Worm (Caenorhabditis elegans) whole organism, young adult: ENCODE measurements around the gene ZK512.7.

Experiments used
- B0336.3 ChIP-seq: fragments of 200-800 bp; sonication (Bioruptor generic); IDR thresholded peaks from 2 replicates; pipeline ENCODE4 v1.3.6; 2022; ENCODE audit warnings: missing genetic modification characterization, missing compliant biosample characterization
- C06A6.2 ChIP-seq: fragments of 200-800 bp; sonication (Bioruptor generic); conservative IDR thresholded peaks from 2 replicates; pipeline ENCODE4 v1.3.6; 2022; ENCODE audit warnings: missing genetic modification characterization, missing compliant biosample characterization
- F57C9.4 ChIP-seq: sonication (generic microtip); optimal IDR thresholded peaks from 2 replicates; lab custom pipeline; 2017; ENCODE audit warnings: mild to moderate bottlenecking, missing genetic modification characterization, missing compliant biosample characterization
- Y79H2A.3 ChIP-seq: fragments of 200-800 bp; sonication (Bioruptor generic); conservative IDR thresholded peaks from 2 replicates; pipeline ENCODE4 v1.3.6; 2022; ENCODE audit warnings: missing genetic modification reagents, missing genetic modification characterization, missing compliant biosample characterization
- cebp-2 ChIP-seq: fragments of 200-800 bp; sonication (Bioruptor generic); IDR thresholded peaks from 2 replicates; pipeline ENCODE4 v1.3.6; 2022; ENCODE audit warnings: missing genetic modification characterization, missing compliant biosample characterization
- hlh-26 ChIP-seq: fragments of 200-800 bp; sonication (Bioruptor generic); conservative IDR thresholded peaks from 2 replicates; pipeline ENCODE4 v1.3.6; 2022; ENCODE audit warnings: missing genetic modification reagents, missing genetic modification characterization, missing compliant biosample characterization
- lsl-1 ChIP-seq: fragments of 200-800 bp; sonication (Bioruptor generic); optimal IDR thresholded peaks from 2 replicates; lab custom pipeline; 2018; ENCODE audit warnings: mild to moderate bottlenecking, missing genetic modification characterization, moderate library complexity, missing compliant biosample characterization
- madf-3 ChIP-seq: fragments of 200-800 bp; sonication (Bioruptor generic); IDR thresholded peaks from 2 replicates; pipeline ENCODE4 v1.3.6; 2022; ENCODE audit warnings: missing genetic modification reagents, missing genetic modification characterization, missing compliant biosample characterization
- pha-4 ChIP-seq: fragments of 150-350 bp; sonication (generic microtip); optimal IDR thresholded peaks from 2 replicates; lab custom pipeline; 2014; ENCODE audit warnings: missing biosample characterization, missing genetic modification reagents, missing genetic modification characterization
- snpc-3.4 ChIP-seq: sonication (generic microtip); optimal IDR thresholded peaks from 2 replicates; lab custom pipeline; 2017; ENCODE audit warnings: missing genetic modification characterization, mild to moderate bottlenecking, missing compliant biosample characterization, antibody characterized with exemption, moderate library complexity, missing genotype, missing genetic modification reagents
- unc-130 ChIP-seq: sonication (generic microtip); optimal IDR thresholded peaks from 2 replicates; lab custom pipeline; 2016; ENCODE audit warnings: missing genetic modification reagents, missing genetic modification characterization, missing compliant biosample characterization
- unc-62 ChIP-seq: fragments of 150-350 bp; optimal IDR thresholded peaks from 2 replicates; lab custom pipeline; 2014; ENCODE audit warnings: missing biosample characterization, missing genetic modification reagents, missing genetic modification characterization

- TF ChIP-seq hlh-26 (no peak), pha-4 (tag; lab: Kevin White, UChicago) (no peak), B0336.3 (GFP tag; lab: Robert Waterston, UW) (no peak), snpc-3.4 (tag; lab: Kevin White, UChicago) (no peak), cebp-2 (GFP tag; lab: Robert Waterston, UW) (no peak), C06A6.2 (no peak), lsl-1 (GFP tag; lab: Kevin White, UChicago) (no peak), F57C9.4 (tag; lab: Kevin White, UChicago) (no peak), unc-62 (GFP tag; lab: Kevin White, UChicago) (no peak), unc-130 (no peak), madf-3 (no peak), Y79H2A.3 (no peak)
Observed at ce11 chrIII:9181246-9181645, 42.7 kb upstream of the ZK512.7 start, which contains the start of gene tax-4.
